Fruit fly (Drosophila melanogaster) whole organism, embryonic: ENCODE data around the gene dlp.

Source experiments
- BtbVII ChIP-seq: fragments of 200-800 bp; sonication (Bioruptor generic); optimal IDR thresholded peaks from 3 replicates; lab custom pipeline; 2017; ENCODE audit warnings: missing biosample characterization, mild to moderate bottlenecking, missing genetic modification characterization
- CG10209 ChIP-seq: fragments of 200-800 bp; sonication (Bioruptor generic); optimal IDR thresholded peaks from 3 replicates; lab custom pipeline; 2017; ENCODE audit warnings: missing biosample characterization, mild to moderate bottlenecking, missing genetic modification characterization, missing genetic modification reagents
- CG10565 ChIP-seq: fragments of 200-800 bp; sonication (Bioruptor generic); optimal IDR thresholded peaks from 3 replicates; lab custom pipeline; 2016; ENCODE audit warnings: missing biosample characterization, mild to moderate bottlenecking, missing genetic modification characterization
- CG13123 ChIP-seq: fragments of 200-800 bp; sonication (Bioruptor generic); optimal IDR thresholded peaks from 2 replicates; lab custom pipeline; 2016; ENCODE audit warnings: missing biosample characterization, missing genetic modification characterization
- CG13894 ChIP-seq: fragments of 200-800 bp; sonication (Bioruptor generic); optimal IDR thresholded peaks from 3 replicates; lab custom pipeline; 2018; ENCODE audit warnings: missing biosample characterization, mild to moderate bottlenecking, missing genetic modification characterization, moderate library complexity
- CG1602 ChIP-seq: fragments of 200-800 bp; sonication (Bioruptor generic); optimal IDR thresholded peaks from 3 replicates; lab custom pipeline; 2016; ENCODE audit warnings: missing biosample characterization, missing genetic modification characterization
- CG1647 ChIP-seq: fragments of 200-800 bp; sonication (Bioruptor generic); optimal IDR thresholded peaks from 3 replicates; lab custom pipeline; 2016; ENCODE audit warnings: missing biosample characterization, missing genetic modification characterization
- CG17328 ChIP-seq: fragments of 200-800 bp; sonication (Bioruptor generic); IDR thresholded peaks from 2 replicates; pipeline ENCODE4 v1.3.6; 2022; ENCODE audit warnings: missing biosample characterization, missing genetic modification characterization
- CG17612 ChIP-seq: fragments of 200-800 bp; sonication (Bioruptor generic); IDR thresholded peaks from 2 replicates; pipeline ENCODE4 v1.3.6; 2022; ENCODE audit warnings: missing biosample characterization, missing genetic modification characterization
- CG17802 ChIP-seq: fragments of 200-800 bp; sonication (Bioruptor generic); optimal IDR thresholded peaks from 2 replicates; lab custom pipeline; 2018; ENCODE audit warnings: missing biosample characterization, mild to moderate bottlenecking, missing genetic modification characterization, moderate library complexity
- CG18619 ChIP-seq: fragments of 200-800 bp; sonication (Bioruptor generic); optimal IDR thresholded peaks from 3 replicates; lab custom pipeline; 2017; ENCODE audit warnings: missing biosample characterization, mild to moderate bottlenecking, missing genetic modification characterization
- CG2116 ChIP-seq: fragments of 200-800 bp; sonication (Bioruptor generic); optimal IDR thresholded peaks from 3 replicates; lab custom pipeline; 2018; ENCODE audit warnings: missing biosample characterization, mild to moderate bottlenecking, missing genetic modification characterization
- CG30403 ChIP-seq: fragments of 200-800 bp; sonication (Bioruptor generic); optimal IDR thresholded peaks from 3 replicates; lab custom pipeline; 2016; ENCODE audit warnings: missing biosample characterization, missing genetic modification characterization
- CG3163 ChIP-seq: fragments of 200-800 bp; sonication (Bioruptor generic); optimal IDR thresholded peaks from 3 replicates; lab custom pipeline; 2016; ENCODE audit warnings: missing biosample characterization, missing genetic modification characterization
- CG33213 ChIP-seq: fragments of 200-800 bp; sonication (Bioruptor generic); optimal IDR thresholded peaks from 3 replicates; lab custom pipeline; 2016; ENCODE audit warnings: missing biosample characterization, missing genetic modification characterization
- CG5180 ChIP-seq: fragments of 200-800 bp; sonication (Bioruptor generic); optimal IDR thresholded peaks from 3 replicates; lab custom pipeline; 2017; ENCODE audit warnings: missing biosample characterization, missing genetic modification characterization, mild to moderate bottlenecking, moderate library complexity, missing genetic modification reagents
- CG7271 ChIP-seq: fragments of 200-800 bp; sonication (Bioruptor generic); optimal IDR thresholded peaks from 2 replicates; lab custom pipeline; 2018; ENCODE audit warnings: missing biosample characterization, mild to moderate bottlenecking, missing genetic modification characterization, moderate library complexity
- CG7839 ChIP-seq: fragments of 200-800 bp; sonication (Bioruptor generic); optimal IDR thresholded peaks from 3 replicates; lab custom pipeline; 2018; ENCODE audit warnings: missing biosample characterization, mild to moderate bottlenecking, missing genetic modification characterization, moderate library complexity
- CG7963 ChIP-seq: fragments of 200-800 bp; sonication (Bioruptor generic); IDR thresholded peaks from 3 replicates; pipeline ENCODE4 v1.3.6; 2022; ENCODE audit warnings: missing biosample characterization, missing genetic modification characterization; ENCODE audit not compliant: partially characterized antibody
- CG8388 ChIP-seq: fragments of 200-800 bp; sonication (Bioruptor generic); optimal IDR thresholded peaks from 2 replicates; lab custom pipeline; 2019; ENCODE audit warnings: missing biosample characterization, mild to moderate bottlenecking, missing genetic modification characterization, moderate library complexity
- CG8765 ChIP-seq: fragments of 200-800 bp; sonication (Bioruptor generic); IDR thresholded peaks from 2 replicates; pipeline ENCODE4 v1.3.6; 2022; ENCODE audit warnings: missing biosample characterization, missing genetic modification characterization
- CG8924 ChIP-seq: fragments of 200-800 bp; optimal IDR thresholded peaks from 3 replicates; lab custom pipeline; 2019; ENCODE audit warnings: missing biosample characterization, mild to moderate bottlenecking, missing genetic modification characterization, moderate library complexity
- CG9215 ChIP-seq: fragments of 200-800 bp; sonication (Bioruptor generic); IDR thresholded peaks from 2 replicates; pipeline ENCODE4 v1.3.6; 2022; ENCODE audit warnings: missing biosample characterization, missing genetic modification characterization
- CG9609 ChIP-seq: fragments of 200-800 bp; sonication (Bioruptor generic); optimal IDR thresholded peaks from 3 replicates; lab custom pipeline; 2016; ENCODE audit warnings: missing biosample characterization, missing genetic modification characterization
- CTCF ChIP-seq: fragments of 200-800 bp; sonication (Bioruptor generic); optimal IDR thresholded peaks from 2 replicates; lab custom pipeline; 2017; ENCODE audit warnings: missing biosample characterization, mild to moderate bottlenecking, missing genetic modification characterization, moderate library complexity
- Dbx ChIP-seq: fragments of 200-800 bp; sonication (Bioruptor generic); IDR thresholded peaks from 3 replicates; pipeline ENCODE4 v1.3.6; 2022; ENCODE audit warnings: missing biosample characterization, missing genetic modification characterization
- Dip2 ChIP-seq: fragments of 200-800 bp; sonication (Bioruptor generic); IDR thresholded peaks from 2 replicates; pipeline ENCODE4 v1.3.6; 2022; ENCODE audit warnings: missing biosample characterization, missing genetic modification characterization
- Dref ChIP-seq: fragments of 200-800 bp; sonication (Bioruptor generic); IDR thresholded peaks from 2 replicates; pipeline ENCODE4 v1.3.6; 2022; ENCODE audit warnings: missing biosample characterization, missing genetic modification characterization
- HLH4C ChIP-seq: fragments of 200-800 bp; sonication (Bioruptor generic); IDR thresholded peaks from 3 replicates; pipeline ENCODE4 v1.3.6; 2022; ENCODE audit warnings: missing biosample characterization, missing genetic modification characterization; ENCODE audit not compliant: partially characterized antibody
- NK7.1 ChIP-seq: fragments of 200-800 bp; sonication (Bioruptor generic); optimal IDR thresholded peaks from 3 replicates; lab custom pipeline; 2016; ENCODE audit warnings: missing biosample characterization, missing genetic modification characterization
- Nf-YC ChIP-seq: fragments of 200-800 bp; optimal IDR thresholded peaks from 3 replicates; lab custom pipeline; 2019; ENCODE audit warnings: missing biosample characterization, mild to moderate bottlenecking, missing genetic modification characterization, moderate library complexity
- Opbp ChIP-seq: fragments of 200-800 bp; sonication (Bioruptor generic); IDR thresholded peaks from 3 replicates; pipeline ENCODE4 v1.3.6; 2022; ENCODE audit warnings: missing biosample characterization, missing genetic modification characterization; ENCODE audit not compliant: partially characterized antibody
- Optix ChIP-seq: fragments of 200-800 bp; sonication (Bioruptor generic); IDR thresholded peaks from 3 replicates; pipeline ENCODE4 v1.3.6; 2022; ENCODE audit warnings: missing biosample characterization, missing genetic modification characterization
- Ptx1 ChIP-seq: fragments of 200-800 bp; sonication (Bioruptor generic); IDR thresholded peaks from 2 replicates; pipeline ENCODE4 v1.3.6; 2022; ENCODE audit warnings: missing biosample characterization, missing genetic modification characterization
- amos ChIP-seq: fragments of 200-800 bp; sonication (Bioruptor generic); IDR thresholded peaks from 2 replicates; pipeline ENCODE4 v1.3.6; 2022; ENCODE audit warnings: missing biosample characterization, missing genetic modification characterization; ENCODE audit not compliant: partially characterized antibody
- cas ChIP-seq: fragments of 200-800 bp; sonication (Bioruptor generic); IDR thresholded peaks from 2 replicates; pipeline ENCODE4 v1.3.6; 2022; ENCODE audit warnings: missing biosample characterization, missing genetic modification characterization
- chif ChIP-seq, 2 experiments: fragments of 200-800 bp; sonication (Bioruptor generic); optimal IDR thresholded peaks; 3 replicates each; lab custom pipeline; 2016; ENCODE audit warnings: missing biosample characterization in 2 of 2, missing genetic modification characterization in 2 of 2
- disco-r ChIP-seq: fragments of 200-800 bp; sonication (Bioruptor generic); optimal IDR thresholded peaks from 2 replicates; lab custom pipeline; 2016; ENCODE audit warnings: missing biosample characterization, missing genetic modification characterization
- eve ChIP-seq, 2 experiments: fragments of >200 bp; optimal IDR thresholded peaks; 2 replicates each; lab custom pipeline; 2017; ENCODE audit warnings: missing biosample characterization in 2 of 2, missing genetic modification characterization in 2 of 2
- hb ChIP-seq: fragments of 200-800 bp; sonication (Bioruptor generic); IDR thresholded peaks from 3 replicates; pipeline ENCODE4 v1.3.6; 2022; ENCODE audit warnings: missing biosample characterization, missing genetic modification characterization; ENCODE audit not compliant: partially characterized antibody
- hkb ChIP-seq, 2 experiments: fragments of 200-800 bp in 1 of 2; fragments of >200 bp in 1 of 2; sonication (Bioruptor generic) in 1 of 2; IDR thresholded peaks in 1 of 2; optimal IDR thresholded peaks in 1 of 2; 2 replicates each; pipeline versions ENCODE4 v1.3.6 to Lab custom; 2017 to 2022; ENCODE audit warnings: missing biosample characterization in 1 of 2, missing genetic modification characterization in 1 of 2
- kah ChIP-seq: fragments of 200-800 bp; sonication (Bioruptor generic); optimal IDR thresholded peaks from 2 replicates; lab custom pipeline; 2018; ENCODE audit warnings: missing biosample characterization, mild to moderate bottlenecking, missing genetic modification characterization
- org-1 ChIP-seq: fragments of 200-800 bp; sonication (Bioruptor generic); optimal IDR thresholded peaks from 2 replicates; lab custom pipeline; 2017; ENCODE audit warnings: missing biosample characterization, missing genetic modification characterization
- ranshi ChIP-seq: fragments of 200-800 bp; sonication (Bioruptor generic); IDR thresholded peaks from 2 replicates; pipeline ENCODE4 v1.3.6; 2022; ENCODE audit warnings: missing biosample characterization, missing genetic modification characterization
- sc ChIP-seq, 3 experiments: fragments of >200 bp in 2 of 3; fragments of 200-800 bp in 1 of 3; sonication (Bioruptor generic) in 1 of 3; optimal IDR thresholded peaks; 2 replicates in 2 of 3; 3 replicates in 1 of 3; lab custom pipeline; 2017; ENCODE audit warnings: mild to moderate bottlenecking in 1 of 3, missing biosample characterization in 1 of 3, missing genetic modification characterization in 1 of 3, missing genetic modification reagents in 1 of 3
- seq ChIP-seq: fragments of 200-800 bp; sonication (Bioruptor generic); IDR thresholded peaks from 2 replicates; pipeline ENCODE4 v1.3.6; 2022; ENCODE audit warnings: missing biosample characterization, missing genetic modification characterization
- sqz ChIP-seq: fragments of 200-800 bp; sonication (Bioruptor generic); optimal IDR thresholded peaks from 3 replicates; lab custom pipeline; 2018; ENCODE audit warnings: missing biosample characterization, mild to moderate bottlenecking, missing genetic modification characterization
- trh ChIP-seq: fragments of 200-800 bp; sonication (Bioruptor generic); optimal IDR thresholded peaks from 2 replicates; lab custom pipeline; 2016; ENCODE audit warnings: missing biosample characterization, missing genetic modification characterization

Gene dlp

dm6 chr3L:14631964-14632758 lies at the start of gene dlp, which contains the start of gene RecQ5 (continued):
- peak; percentile 33 for TF ChIP-seq disco-r (GFP tag; lab: Kevin White, UChicago)
- peak; percentile 65 for TF ChIP-seq trh (GFP tag; lab: Kevin White, UChicago)
- peak; percentile 25 for TF ChIP-seq CG7271 (tag; lab: Kevin White, UChicago)
- peak; percentile 50 for TF ChIP-seq CG3163 (GFP tag; lab: Kevin White, UChicago)
- peak; percentile 66 for TF ChIP-seq BtbVII
- peak; percentile 96 for TF ChIP-seq Opbp (GFP tag; lab: Robert Waterston, UW)
- TF ChIP-seq CG13894 (tag; lab: Kevin White, UChicago), result peak; percentile 65
- TF ChIP-seq hkb (optimal IDR thresholded peaks at IDR 0.05; lab: Kevin White, UChicago), result no peak
- peak; percentile 74 for TF ChIP-seq hkb (GFP tag; IDR thresholded peaks at IDR 0.05; lab: Robert Waterston, UW)
- peak; percentile 51 for TF ChIP-seq org-1
- peak; percentile 78 for TF ChIP-seq cas (GFP tag; lab: Robert Waterston, UW)
- peak; percentile 54 for TF ChIP-seq NK7.1
- peak; percentile 84 for TF ChIP-seq CG2116 (GFP tag; lab: Kevin White, UChicago)
- TF ChIP-seq CG1647 (GFP tag; lab: Kevin White, UChicago), result no peak
- TF ChIP-seq amos (GFP tag; lab: Robert Waterston, UW), result peak; percentile 96
- TF ChIP-seq chif (GFP tag; optimal IDR thresholded peaks at IDR 0.05; lab: Kevin White, UChicago), result peak in 1 of 2 experiments; percentile 49
- TF ChIP-seq CG7839 (tag; lab: Kevin White, UChicago), result peak; percentile 81
- peak; percentile 8 for TF ChIP-seq CG9609 (GFP tag; lab: Kevin White, UChicago)
- peak; percentile 67 for TF ChIP-seq CG17328 (GFP tag; lab: Robert Waterston, UW)
- TF ChIP-seq CG33213 (GFP tag; lab: Kevin White, UChicago), result peak; percentile 17
- peak; percentile 57 for TF ChIP-seq CG13123 (GFP tag; lab: Kevin White, UChicago)
- TF ChIP-seq CG30403 (GFP tag; lab: Kevin White, UChicago), result peak; percentile 92
- TF ChIP-seq kah (GFP tag; lab: Kevin White, UChicago), result peak; percentile 27
- TF ChIP-seq CG9215 (GFP tag; lab: Robert Waterston, UW), result no peak
- peak; percentile 48 for TF ChIP-seq CG5180 (GFP tag; lab: Kevin White, UChicago)
- TF ChIP-seq Nf-YC, result peak; percentile 53
- TF ChIP-seq CG17612 (GFP tag; lab: Robert Waterston, UW), result peak; percentile 35; the same call in 1 of the 2 replicates
- TF ChIP-seq CG8924 (tag; lab: Kevin White, UChicago), result peak; percentile 85
- peak; percentile 93 for TF ChIP-seq CG7963
- no peak for TF ChIP-seq CG10565 (GFP tag; lab: Kevin White, UChicago)
- peak; percentile 64; the same call in 2 of the 3 replicates for TF ChIP-seq Optix
- TF ChIP-seq ranshi, result peak; percentile 79
- peak; percentile 90 for TF ChIP-seq Dbx (GFP tag; lab: Robert Waterston, UW)
- no peak for TF ChIP-seq CG17802
- TF ChIP-seq CG1602 (GFP tag; lab: Kevin White, UChicago), result peak; percentile 84
- TF ChIP-seq Dref (GFP tag; lab: Robert Waterston, UW), result peak; percentile 97
- TF ChIP-seq HLH4C (GFP tag; lab: Robert Waterston, UW), result peak; percentile 93
- TF ChIP-seq CTCF (GFP tag; lab: Kevin White, UChicago), result no peak
- TF ChIP-seq CG8388 (GFP tag; lab: Kevin White, UChicago), result peak; percentile 74
- TF ChIP-seq Ptx1 (GFP tag; lab: Robert Waterston, UW), result 0 out of 2 replicates have a peak, but pooled peaks have one; percentile 23
- TF ChIP-seq eve (GFP tag; optimal IDR thresholded peaks at IDR 0.05; lab: Kevin White, UChicago), result peak in 1 of 2 experiments; percentile 81
- peak; percentile 82 for TF ChIP-seq hb (GFP tag; lab: Robert Waterston, UW)
- no peak for TF ChIP-seq sc (optimal IDR thresholded peaks at IDR 0.05; lab: Kevin White, UChicago)
- peak; percentile 66 for TF ChIP-seq sc (GFP tag; optimal IDR thresholded peaks at IDR 0.05; lab: Kevin White, UChicago)
- peak; percentile 81 for TF ChIP-seq CG10209
- peak; percentile 68 for TF ChIP-seq seq
- TF ChIP-seq Dip2 (GFP tag; lab: Robert Waterston, UW), result no peak
- TF ChIP-seq CG18619 (GFP tag; lab: Kevin White, UChicago), result peak; percentile 66
- TF ChIP-seq sqz (GFP tag; lab: Kevin White, UChicago), result peak; percentile 42
- TF ChIP-seq CG8765 (GFP tag; lab: Robert Waterston, UW), result peak; percentile 21; the same call in 1 of the 2 replicates
